Fruit fly (Drosophila melanogaster): Measurements from ENCODE around the gene Hrb87F.

Hrb87F gene

DNA sequence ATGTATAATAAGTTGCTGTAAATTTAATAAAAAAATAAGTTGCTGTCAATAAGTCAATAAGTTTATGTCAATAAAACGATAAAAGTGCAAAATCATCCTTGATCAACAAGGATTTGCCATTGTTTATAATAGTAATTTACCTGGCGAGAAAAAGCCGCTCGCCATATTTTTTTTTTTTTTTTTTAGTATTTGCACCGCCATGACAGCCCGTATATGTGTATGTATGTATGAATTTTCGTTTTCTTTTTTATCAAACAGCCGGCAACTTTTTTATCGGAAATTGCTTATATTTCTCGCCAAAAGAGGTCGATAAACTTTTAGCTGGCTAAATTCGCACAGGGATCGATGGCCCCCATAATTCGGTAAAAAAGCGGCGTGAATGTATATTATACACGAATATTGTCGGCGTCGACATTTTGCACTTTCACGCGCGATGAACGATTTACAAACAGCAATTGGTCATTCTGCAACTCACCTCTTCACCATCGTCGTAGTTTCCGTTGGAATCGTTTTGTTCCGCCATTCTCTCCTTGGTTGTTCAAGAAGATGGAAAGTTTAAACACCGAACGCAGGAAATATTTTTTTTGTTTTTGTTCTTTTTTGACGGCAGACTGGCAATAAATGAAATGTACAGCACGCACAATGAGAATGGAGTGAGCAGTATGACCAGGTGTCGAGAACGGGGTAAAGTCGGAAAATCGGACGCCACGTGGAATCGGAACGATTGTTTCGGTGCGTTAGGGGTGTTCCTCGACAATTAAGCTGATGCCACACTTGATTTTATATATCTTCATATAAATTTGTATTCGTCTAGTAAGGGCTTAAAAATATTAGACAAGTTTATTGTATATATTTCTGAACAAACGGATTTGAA lies at the start of gene Hrb87F:
Gene Hrb87F, minus strand, starts transcription at position 667 of the 874 bp plus-strand sequence.
- TF ChIP-seq Hmr (GFP tag; optimal IDR thresholded peaks at IDR 0.05) (no peak), CG15601 (tag; optimal IDR thresholded peaks at IDR 0.05) (no peak), ara (GFP tag; IDR thresholded peaks at IDR 0.05) (no peak), danr (GFP tag; IDR thresholded peaks at IDR 0.05) (no peak), Side (GFP tag; optimal IDR thresholded peaks at IDR 0.05) (peak; percentile 39), CkIIα-i1 (GFP tag; IDR thresholded peaks at IDR 0.05) (no peak), CG15514 (GFP tag; optimal IDR thresholded peaks at IDR 0.05) (peak; percentile 28), ham (GFP tag; IDR thresholded peaks at IDR 0.05) (no peak), croc (GFP tag; conservative IDR thresholded peaks at IDR 0.05) (no peak), CG5245 (GFP tag; optimal IDR thresholded peaks at IDR 0.05) (no peak), Hr3 (GFP tag; optimal IDR thresholded peaks at IDR 0.05) (no peak), HHEX (GFP tag; optimal IDR thresholded peaks at IDR 0.05) (no peak), YL-1 (GFP tag; optimal IDR thresholded peaks at IDR 0.05) (peak; percentile 67), sna (GFP tag; IDR thresholded peaks at IDR 0.05; ENCODE audit: partially characterized antibody) (no peak), br (optimal IDR thresholded peaks at IDR 0.05) (no peak), trh (GFP tag; optimal IDR thresholded peaks at IDR 0.05) (no peak), CG1647 (GFP tag; optimal IDR thresholded peaks at IDR 0.05) (no peak), HmgZ (tag; optimal IDR thresholded peaks at IDR 0.05) (no peak), CG7556 (GFP tag; optimal IDR thresholded peaks at IDR 0.05) (no peak), Antp (GFP tag; optimal IDR thresholded peaks at IDR 0.05) (no peak), twi (tag; optimal IDR thresholded peaks at IDR 0.05) (no peak), prd (optimal IDR thresholded peaks at IDR 0.05) (no peak), prd (GFP tag; IDR thresholded peaks at IDR 0.05) (peak; percentile 55; the same call in 2 of the 3 replicates), dmrt11E (tag; optimal IDR thresholded peaks at IDR 0.05) (no peak), CG4328 (GFP tag; optimal IDR thresholded peaks at IDR 0.05) (no peak), zen (tag; optimal IDR thresholded peaks at IDR 0.05) (no peak), Hey (tag; optimal IDR thresholded peaks at IDR 0.05) (no peak), Elba2 (GFP tag; optimal IDR thresholded peaks at IDR 0.05) (no peak), ATbp (GFP tag; optimal IDR thresholded peaks at IDR 0.05) (no peak), CG14710 (tag; optimal IDR thresholded peaks at IDR 0.05) (no peak), dm (GFP tag; optimal IDR thresholded peaks at IDR 0.05) (peak; percentile 9), CG6813 (GFP tag; optimal IDR thresholded peaks at IDR 0.05) (no peak), Hr78 (GFP tag; optimal IDR thresholded peaks at IDR 0.05) (no peak), Dref (GFP tag; IDR thresholded peaks at IDR 0.05) (peak; percentile 67), sisA (GFP tag; IDR thresholded peaks at IDR 0.05) (0 out of 2 replicates have a peak, but pooled peaks have one; percentile 18), ranshi (GFP tag; IDR thresholded peaks at IDR 0.05) (peak; percentile 7; the same call in 1 of the 2 replicates), pfk (GFP tag; optimal IDR thresholded peaks at IDR 0.05) (peak; percentile 91), CG17802 (tag; optimal IDR thresholded peaks at IDR 0.05) (peak; percentile 98), CG4424 (GFP tag; optimal IDR thresholded peaks at IDR 0.05) (no peak), Hr39 (optimal IDR thresholded peaks at IDR 0.05) (no peak), HLHmδ (GFP tag; optimal IDR thresholded peaks at IDR 0.05) (peak; percentile 52), ssp (GFP tag; IDR thresholded peaks at IDR 0.05) (peak; percentile 91), GATAe (GFP tag; conservative IDR thresholded peaks at IDR 0.05) (no peak), CG14441 (GFP tag; IDR thresholded peaks at IDR 0.05) (no peak), Bgb (GFP tag; IDR thresholded peaks at IDR 0.05; ENCODE audit: partially characterized antibody) (peak; percentile 19; the same call in 1 of the 2 replicates), Opbp (GFP tag; IDR thresholded peaks at IDR 0.05; ENCODE audit: partially characterized antibody) (0 out of 3 replicates have a peak, but pooled peaks have one; percentile 11), knrl (GFP tag; IDR thresholded peaks at IDR 0.05; ENCODE audit: partially characterized antibody) (no peak), lbe (GFP tag; optimal IDR thresholded peaks at IDR 0.05) (peak; percentile 50), CG11398 (GFP tag; optimal IDR thresholded peaks at IDR 0.05) (no peak)
